Worm (Caenorhabditis elegans) whole organism, early embryonic: ENCODE results near the gene srbc-37.
A peak's percentile ranks its signal among the peaks of the same experiment; 100 is the strongest.

Experiments used
- B0310.2 ChIP-seq: sonication (generic microtip); optimal IDR thresholded peaks from 2 replicates; lab custom pipeline; 2016; ENCODE audit warnings: mild to moderate bottlenecking, missing genetic modification characterization, missing compliant biosample characterization
- F13C5.2 ChIP-seq: sonication (generic microtip); optimal IDR thresholded peaks from 2 replicates; lab custom pipeline; 2017; ENCODE audit warnings: mild to moderate bottlenecking, missing genetic modification characterization, inconsistent platforms, missing compliant biosample characterization
- aly-1 ChIP-seq: sonication (generic microtip); optimal IDR thresholded peaks from 2 replicates; lab custom pipeline; 2016; ENCODE audit warnings: missing genetic modification characterization, missing compliant biosample characterization
- ama-1 ChIP-seq: fragments of 150-350 bp; optimal IDR thresholded peaks from 2 replicates; lab custom pipeline; 2014
- ceh-13 ChIP-seq: fragments of 200-800 bp; sonication (Bioruptor generic); optimal IDR thresholded peaks from 2 replicates; lab custom pipeline; 2018; ENCODE audit warnings: mild to moderate bottlenecking, missing genetic modification characterization, missing compliant biosample characterization
- ceh-36 ChIP-seq: sonication (generic microtip); optimal IDR thresholded peaks from 2 replicates; lab custom pipeline; 2016; ENCODE audit warnings: missing genetic modification characterization, inconsistent platforms, missing compliant biosample characterization
- ets-7 ChIP-seq: sonication (generic microtip); optimal IDR thresholded peaks from 2 replicates; lab custom pipeline; 2016; ENCODE audit warnings: missing genotype, missing genetic modification characterization, missing compliant biosample characterization
- flt-1 ChIP-seq: fragments of 200-800 bp; sonication (Bioruptor generic); IDR thresholded peaks from 2 replicates; pipeline ENCODE4 v1.3.6; 2022; ENCODE audit warnings: missing genetic modification characterization, missing compliant biosample characterization
- hmbx-1 ChIP-seq: sonication (generic microtip); optimal IDR thresholded peaks from 2 replicates; lab custom pipeline; 2016; ENCODE audit warnings: mild to moderate bottlenecking, missing genetic modification characterization, missing compliant biosample characterization
- hmg-4 ChIP-seq: fragments of 200-800 bp; sonication (Bioruptor generic); optimal IDR thresholded peaks from 2 replicates; lab custom pipeline; 2018; ENCODE audit warnings: mild to moderate bottlenecking, missing genetic modification characterization, missing compliant biosample characterization
- hnd-1 ChIP-seq: sonication (generic microtip); optimal IDR thresholded peaks from 2 replicates; lab custom pipeline; 2016; ENCODE audit warnings: missing genetic modification characterization, missing compliant biosample characterization
- pes-1 ChIP-seq: fragments of 200-800 bp; sonication (Bioruptor generic); IDR thresholded peaks from 2 replicates; pipeline ENCODE4 v1.3.6; 2022; ENCODE audit warnings: missing genetic modification reagents, missing genetic modification characterization, missing compliant biosample characterization
- scrt-1 ChIP-seq: fragments of 200-800 bp; sonication (Bioruptor generic); IDR thresholded peaks from 2 replicates; pipeline ENCODE4 v1.3.6; 2022; ENCODE audit warnings: missing genetic modification characterization, missing compliant biosample characterization
- sea-1 ChIP-seq: fragments of 200-800 bp; sonication (Bioruptor generic); conservative IDR thresholded peaks from 2 replicates; pipeline ENCODE4 v1.3.6; 2022; ENCODE audit warnings: missing genetic modification characterization, missing compliant biosample characterization
- tbx-11 ChIP-seq: fragments of 200-800 bp; sonication (Bioruptor generic); IDR thresholded peaks from 2 replicates; pipeline ENCODE4 v1.3.6; 2022; ENCODE audit warnings: missing genetic modification characterization, missing compliant biosample characterization
- tbx-37 ChIP-seq: fragments of 200-800 bp; sonication (Bioruptor generic); conservative IDR thresholded peaks from 2 replicates; pipeline ENCODE4 v1.3.6; 2022; ENCODE audit warnings: missing genetic modification reagents, missing genetic modification characterization, missing compliant biosample characterization
- tra-4 ChIP-seq: sonication (generic microtip); optimal IDR thresholded peaks from 2 replicates; lab custom pipeline; 2017; ENCODE audit warnings: missing genetic modification characterization, missing compliant biosample characterization

srbc-37 gene

ce11 chrV:724470-724890 is 22.1 kb downstream of the srbc-37 start:
- TF ChIP-seq hnd-1 (tag; lab: Kevin White, UChicago) (no peak), tra-4 (tag; lab: Kevin White, UChicago) (no peak), ets-7 (tag; lab: Kevin White, UChicago) (no peak), tbx-11 (GFP tag; lab: Robert Waterston, UW) (no peak), hmbx-1 (tag; lab: Kevin White, UChicago) (no peak), sea-1 (GFP tag; lab: Robert Waterston, UW) (no peak), tbx-37 (GFP tag; lab: Robert Waterston, UW) (no peak), B0310.2 (tag; lab: Kevin White, UChicago) (no peak), hmg-4 (GFP tag; lab: Kevin White, UChicago) (no peak), flt-1 (GFP tag; lab: Robert Waterston, UW) (no peak), ama-1 (lab: Kevin White, UChicago) (no peak), ceh-36 (tag; lab: Kevin White, UChicago) (no peak), scrt-1 (no peak), pes-1 (GFP tag; lab: Robert Waterston, UW) (no peak; the same call in 1 of the 2 replicates), F13C5.2 (tag; lab: Kevin White, UChicago) (no peak), aly-1 (tag; lab: Kevin White, UChicago) (no peak)

DNA sequence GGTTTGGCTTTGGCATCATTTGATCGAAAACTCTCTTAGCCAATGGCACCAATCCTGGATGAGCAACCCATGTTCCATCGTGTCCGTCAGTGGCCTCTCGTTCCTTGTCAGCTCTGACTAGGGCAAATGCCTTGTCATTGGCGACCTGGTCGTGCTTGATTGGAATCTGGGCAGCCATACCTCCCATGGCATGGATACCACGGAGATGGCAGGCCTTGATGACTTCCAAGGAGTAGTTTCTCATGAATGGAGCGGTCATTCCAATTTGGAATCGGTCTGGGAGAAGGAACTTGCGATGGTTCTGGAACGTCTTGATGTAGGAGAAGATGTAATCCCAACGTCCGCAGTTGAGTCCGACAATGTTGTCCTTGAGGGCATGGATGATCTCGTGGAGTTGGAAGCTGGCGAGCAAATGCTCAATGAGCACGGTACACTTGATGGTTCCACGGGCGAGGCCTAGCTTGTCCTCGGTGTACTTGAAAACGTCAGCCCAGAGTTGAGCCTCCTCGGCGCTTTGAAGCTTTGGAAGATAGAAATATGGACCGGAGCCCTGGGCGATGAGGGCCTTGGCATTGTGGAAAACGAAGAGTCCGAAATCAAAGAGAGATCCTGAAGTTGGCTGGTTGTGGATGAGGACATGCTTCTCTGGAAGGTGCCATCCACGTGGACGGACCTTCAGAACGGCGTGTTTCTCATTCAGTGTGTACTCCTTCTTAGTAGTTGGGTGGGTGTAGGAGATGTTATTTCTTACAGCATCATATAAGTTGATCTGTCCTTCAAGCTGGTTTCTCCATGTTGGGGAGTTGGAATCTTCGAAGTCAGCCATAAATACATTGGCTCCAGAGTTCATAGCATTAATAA is 22.8 kb downstream of the srbc-37 start:
- TF ChIP-seq tbx-11 (GFP tag; lab: Robert Waterston, UW) (no peak), pes-1 (GFP tag; lab: Robert Waterston, UW) (no peak), scrt-1 (no peak), ama-1 (lab: Kevin White, UChicago) (no peak), F13C5.2 (tag; lab: Kevin White, UChicago) (no peak), tbx-37 (GFP tag; lab: Robert Waterston, UW) (no peak), hmg-4 (GFP tag; lab: Kevin White, UChicago) (no peak), ceh-13 (no peak), hnd-1 (tag; lab: Kevin White, UChicago) (no peak), sea-1 (GFP tag; lab: Robert Waterston, UW) (no peak), flt-1 (GFP tag; lab: Robert Waterston, UW) (no peak), B0310.2 (tag; lab: Kevin White, UChicago) (no peak), ets-7 (tag; lab: Kevin White, UChicago) (no peak), aly-1 (tag; lab: Kevin White, UChicago) (no peak), hmbx-1 (tag; lab: Kevin White, UChicago) (no peak), tra-4 (tag; lab: Kevin White, UChicago) (no peak), ceh-36 (tag; lab: Kevin White, UChicago) (no peak)

ce11 chrV:725807-726572 is 23.6 kb downstream of the srbc-37 start:
- TF ChIP-seq aly-1 (tag; lab: Kevin White, UChicago): peak; percentile 12
- TF ChIP-seq flt-1 (GFP tag; lab: Robert Waterston, UW): no peak

- no peak for TF ChIP-seq B0310.2 (tag; lab: Kevin White, UChicago)
- no peak for TF ChIP-seq scrt-1
- TF ChIP-seq ama-1 (lab: Kevin White, UChicago): no peak
- TF ChIP-seq pes-1 (GFP tag; lab: Robert Waterston, UW): no peak
- no peak for TF ChIP-seq hmg-4 (GFP tag; lab: Kevin White, UChicago)
- TF ChIP-seq flt-1 (GFP tag; lab: Robert Waterston, UW): no peak
- TF ChIP-seq F13C5.2 (tag; lab: Kevin White, UChicago): no peak
- TF ChIP-seq hnd-1 (tag; lab: Kevin White, UChicago): no peak
- TF ChIP-seq ceh-36 (tag; lab: Kevin White, UChicago): no peak
- TF ChIP-seq hmbx-1 (tag; lab: Kevin White, UChicago): no peak
- no peak for TF ChIP-seq ets-7 (tag; lab: Kevin White, UChicago)
- TF ChIP-seq tra-4 (tag; lab: Kevin White, UChicago): no peak
- no peak for TF ChIP-seq tbx-11 (GFP tag; lab: Robert Waterston, UW)
- no peak for TF ChIP-seq sea-1 (GFP tag; lab: Robert Waterston, UW)
Observed at ce11 chrV:726573-727483, 24.5 kb downstream of the srbc-37 start.

DNA sequence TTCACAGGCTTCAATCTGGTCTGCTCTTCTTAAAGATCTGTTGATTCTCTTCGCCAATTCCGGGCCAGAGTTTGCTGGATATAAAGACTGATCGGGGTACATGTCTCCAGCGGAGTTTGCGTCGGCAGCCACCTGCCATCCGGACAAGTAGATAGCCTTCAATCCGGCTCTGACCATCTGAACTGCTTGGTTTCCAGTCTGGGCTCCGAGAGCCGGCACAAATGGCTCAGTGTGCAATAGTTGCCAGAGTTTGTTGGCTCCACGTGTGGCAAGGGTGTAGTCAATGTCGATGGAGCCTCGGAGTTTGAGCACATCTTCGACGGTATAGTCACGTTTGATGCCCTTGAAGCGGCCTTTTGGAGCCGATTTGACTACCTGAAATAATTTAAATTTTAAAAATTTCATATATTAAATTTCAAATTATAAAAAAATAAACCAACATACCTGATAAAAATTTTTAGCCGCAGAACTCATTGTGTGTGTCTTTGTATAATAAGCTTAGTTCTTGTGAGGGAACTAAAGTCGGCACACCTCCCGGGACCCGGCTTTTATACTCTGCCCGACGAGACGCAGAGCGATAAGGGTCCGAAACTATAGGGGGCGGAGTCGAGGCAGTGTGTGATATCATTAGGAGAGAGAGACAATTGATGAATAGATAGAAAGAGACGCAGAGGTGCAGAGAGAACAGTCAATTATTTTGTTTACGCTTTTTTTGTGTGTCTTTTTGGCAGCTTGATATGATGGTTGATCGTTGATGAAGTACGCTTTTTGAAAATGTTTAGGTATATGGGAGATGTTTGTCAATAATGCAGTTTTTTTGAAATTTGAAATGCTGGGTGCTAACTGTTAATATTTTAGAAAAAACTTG is 25.4 kb downstream of the srbc-37 start, which contains the start of the genes icl-1 and srh-2:
icl-1 (minus strand) TSS at position 521 of the 868 bp plus-strand sequence.
srh-2 (plus strand) TSS at position 818 of the 868 bp plus-strand sequence.
- no peak for TF ChIP-seq tra-4 (tag; lab: Kevin White, UChicago)
- no peak for TF ChIP-seq ama-1 (lab: Kevin White, UChicago)
- no peak for TF ChIP-seq ets-7 (tag; lab: Kevin White, UChicago)
- no peak for TF ChIP-seq ceh-36 (tag; lab: Kevin White, UChicago)
- no peak for TF ChIP-seq ceh-13
- no peak for TF ChIP-seq F13C5.2 (tag; lab: Kevin White, UChicago)
- no peak for TF ChIP-seq hnd-1 (tag; lab: Kevin White, UChicago)
- no peak for TF ChIP-seq sea-1 (GFP tag; lab: Robert Waterston, UW)
- no peak for TF ChIP-seq scrt-1
- TF ChIP-seq tbx-37 (GFP tag; lab: Robert Waterston, UW): no peak
